Worm (Caenorhabditis elegans) whole organism, early embryonic: ENCODE data around the gene mxl-1.

ENCODE experiments used
- B0310.2 ChIP-seq: sonication (generic microtip); optimal IDR thresholded peaks from 2 replicates; lab custom pipeline; 2016; ENCODE audit warnings: mild to moderate bottlenecking, missing genetic modification characterization, missing compliant biosample characterization
- F13C5.2 ChIP-seq: sonication (generic microtip); optimal IDR thresholded peaks from 2 replicates; lab custom pipeline; 2017; ENCODE audit warnings: mild to moderate bottlenecking, missing genetic modification characterization, inconsistent platforms, missing compliant biosample characterization
- aly-1 ChIP-seq: sonication (generic microtip); optimal IDR thresholded peaks from 2 replicates; lab custom pipeline; 2016; ENCODE audit warnings: missing genetic modification characterization, missing compliant biosample characterization
- ama-1 ChIP-seq: fragments of 150-350 bp; optimal IDR thresholded peaks from 2 replicates; lab custom pipeline; 2014
- ceh-13 ChIP-seq: fragments of 200-800 bp; sonication (Bioruptor generic); optimal IDR thresholded peaks from 2 replicates; lab custom pipeline; 2018; ENCODE audit warnings: mild to moderate bottlenecking, missing genetic modification characterization, missing compliant biosample characterization
- ceh-36 ChIP-seq: sonication (generic microtip); optimal IDR thresholded peaks from 2 replicates; lab custom pipeline; 2016; ENCODE audit warnings: missing genetic modification characterization, inconsistent platforms, missing compliant biosample characterization
- ets-7 ChIP-seq: sonication (generic microtip); optimal IDR thresholded peaks from 2 replicates; lab custom pipeline; 2016; ENCODE audit warnings: missing genotype, missing genetic modification characterization, missing compliant biosample characterization
- flt-1 ChIP-seq: fragments of 200-800 bp; sonication (Bioruptor generic); IDR thresholded peaks from 2 replicates; pipeline ENCODE4 v1.3.6; 2022; ENCODE audit warnings: missing genetic modification characterization, missing compliant biosample characterization
- hmbx-1 ChIP-seq: sonication (generic microtip); optimal IDR thresholded peaks from 2 replicates; lab custom pipeline; 2016; ENCODE audit warnings: mild to moderate bottlenecking, missing genetic modification characterization, missing compliant biosample characterization
- hmg-4 ChIP-seq: fragments of 200-800 bp; sonication (Bioruptor generic); optimal IDR thresholded peaks from 2 replicates; lab custom pipeline; 2018; ENCODE audit warnings: mild to moderate bottlenecking, missing genetic modification characterization, missing compliant biosample characterization
- hnd-1 ChIP-seq: sonication (generic microtip); optimal IDR thresholded peaks from 2 replicates; lab custom pipeline; 2016; ENCODE audit warnings: missing genetic modification characterization, missing compliant biosample characterization
- pes-1 ChIP-seq: fragments of 200-800 bp; sonication (Bioruptor generic); IDR thresholded peaks from 2 replicates; pipeline ENCODE4 v1.3.6; 2022; ENCODE audit warnings: missing genetic modification reagents, missing genetic modification characterization, missing compliant biosample characterization
- scrt-1 ChIP-seq: fragments of 200-800 bp; sonication (Bioruptor generic); IDR thresholded peaks from 2 replicates; pipeline ENCODE4 v1.3.6; 2022; ENCODE audit warnings: missing genetic modification characterization, missing compliant biosample characterization
- sea-1 ChIP-seq: fragments of 200-800 bp; sonication (Bioruptor generic); conservative IDR thresholded peaks from 2 replicates; pipeline ENCODE4 v1.3.6; 2022; ENCODE audit warnings: missing genetic modification characterization, missing compliant biosample characterization
- tbx-11 ChIP-seq: fragments of 200-800 bp; sonication (Bioruptor generic); IDR thresholded peaks from 2 replicates; pipeline ENCODE4 v1.3.6; 2022; ENCODE audit warnings: missing genetic modification characterization, missing compliant biosample characterization
- tbx-37 ChIP-seq: fragments of 200-800 bp; sonication (Bioruptor generic); conservative IDR thresholded peaks from 2 replicates; pipeline ENCODE4 v1.3.6; 2022; ENCODE audit warnings: missing genetic modification reagents, missing genetic modification characterization, missing compliant biosample characterization
- tra-4 ChIP-seq: sonication (generic microtip); optimal IDR thresholded peaks from 2 replicates; lab custom pipeline; 2017; ENCODE audit warnings: missing genetic modification characterization, missing compliant biosample characterization

mxl-1 gene

DNA sequence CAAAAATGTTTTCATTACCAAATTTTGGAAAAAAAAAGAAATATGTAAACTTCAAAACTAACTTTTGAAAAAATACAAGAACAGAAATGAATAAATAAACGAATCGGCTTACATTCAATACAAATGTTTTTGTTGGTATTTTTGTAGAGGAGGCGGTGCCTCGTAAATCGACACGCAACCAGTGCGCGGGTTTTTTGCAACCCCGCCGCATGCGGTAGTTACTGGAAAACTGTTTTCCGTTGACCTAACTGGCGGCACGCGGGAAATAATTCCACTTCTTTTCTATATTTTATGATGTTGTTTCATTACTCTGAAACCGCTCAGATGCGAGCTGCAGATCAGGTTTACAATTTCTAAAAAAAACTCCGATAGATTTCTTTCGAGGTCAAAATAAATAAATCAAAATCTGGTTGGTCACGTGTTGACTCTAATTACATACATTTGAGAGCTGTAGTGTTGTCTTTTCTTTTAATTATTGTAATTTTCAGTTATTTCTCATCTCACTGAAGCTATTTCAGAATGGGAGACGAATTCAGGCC is 5.4 kb upstream of the mxl-1 start, which contains the start of the genes dvc-1 and ima-1:
Gene dvc-1, minus strand, starts transcription at position 145 of the 539 bp plus-strand sequence.
Gene ima-1, plus strand, starts transcription at position 489 of the 539 bp plus-strand sequence.
- TF ChIP-seq aly-1 (tag; lab: Kevin White, UChicago) (no peak), tra-4 (tag; lab: Kevin White, UChicago) (no peak), ceh-36 (tag; lab: Kevin White, UChicago) (peak; percentile 69), hnd-1 (tag; lab: Kevin White, UChicago) (peak; percentile 43), scrt-1 (peak; percentile 55; the same call in 1 of the 2 replicates), flt-1 (GFP tag; lab: Robert Waterston, UW) (peak; percentile 76), tbx-37 (GFP tag; lab: Robert Waterston, UW) (peak; percentile 74), hmg-4 (GFP tag; lab: Kevin White, UChicago) (peak; percentile 50), ceh-13 (GFP tag; lab: Kevin White, UChicago) (peak; percentile 65), hmbx-1 (tag; lab: Kevin White, UChicago) (peak; percentile 12), sea-1 (peak; percentile 75), tbx-11 (peak; percentile 69; the same call in 1 of the 2 replicates), pes-1 (GFP tag; lab: Robert Waterston, UW) (no peak), B0310.2 (tag; lab: Kevin White, UChicago) (no peak), ets-7 (peak; percentile 0), ama-1 (no peak), F13C5.2 (tag; lab: Kevin White, UChicago) (peak; percentile 90)

ce11 chrV:11241580-11241979 is 3.1 kb upstream of the mxl-1 start, which contains the start of gene pgap-1:
Gene pgap-1, plus strand, starts transcription at chrV:11241880.
- TF ChIP-seq ceh-36 (tag; lab: Kevin White, UChicago): no peak

DNA sequence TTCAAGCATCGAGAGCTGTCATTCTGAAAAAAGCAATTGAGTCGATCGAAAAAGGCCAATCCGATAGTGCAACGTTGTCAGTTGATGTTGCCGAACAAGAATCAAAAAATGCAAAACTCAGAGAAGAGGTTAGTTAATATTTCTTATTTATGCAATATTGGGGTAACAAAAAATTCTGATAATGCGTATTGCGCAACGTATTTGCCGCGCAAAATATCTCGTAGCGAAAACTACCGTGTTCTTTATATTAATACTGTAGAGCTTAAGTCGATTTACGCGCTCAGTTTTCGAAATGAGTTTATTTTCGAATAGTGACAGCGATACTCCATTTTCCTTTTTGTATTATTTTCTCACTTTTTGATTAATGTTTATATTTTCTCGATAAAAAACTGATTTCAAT is 390 bp downstream of the mxl-1 start:
- TF ChIP-seq F13C5.2 (tag; lab: Kevin White, UChicago): no peak
- no peak for TF ChIP-seq hnd-1 (tag; lab: Kevin White, UChicago)
- no peak for TF ChIP-seq ama-1
- no peak for TF ChIP-seq sea-1
- no peak for TF ChIP-seq tbx-11
- TF ChIP-seq scrt-1: no peak
- no peak for TF ChIP-seq ets-7
- no peak for TF ChIP-seq ceh-13 (GFP tag; lab: Kevin White, UChicago)

ce11 chrV:11247846-11248245 is 3.2 kb downstream of the mxl-1 start, which contains the start of gene mam-4:
Gene mam-4, plus strand, starts transcription at chrV:11248146.
- no peak for TF ChIP-seq ceh-36 (tag; lab: Kevin White, UChicago)
- TF ChIP-seq pes-1 (GFP tag; lab: Robert Waterston, UW): no peak
- no peak for TF ChIP-seq sea-1
- TF ChIP-seq tbx-37 (GFP tag; lab: Robert Waterston, UW): no peak
- TF ChIP-seq flt-1 (GFP tag; lab: Robert Waterston, UW): no peak
- TF ChIP-seq hnd-1 (tag; lab: Kevin White, UChicago): no peak
- no peak for TF ChIP-seq tbx-11
- TF ChIP-seq F13C5.2 (tag; lab: Kevin White, UChicago): no peak
- no peak for TF ChIP-seq ets-7
- TF ChIP-seq aly-1 (tag; lab: Kevin White, UChicago): no peak
- no peak for TF ChIP-seq tra-4 (tag; lab: Kevin White, UChicago)
- no peak for TF ChIP-seq ceh-13 (GFP tag; lab: Kevin White, UChicago)
- no peak for TF ChIP-seq hmbx-1 (tag; lab: Kevin White, UChicago)
- TF ChIP-seq scrt-1: no peak

DNA sequence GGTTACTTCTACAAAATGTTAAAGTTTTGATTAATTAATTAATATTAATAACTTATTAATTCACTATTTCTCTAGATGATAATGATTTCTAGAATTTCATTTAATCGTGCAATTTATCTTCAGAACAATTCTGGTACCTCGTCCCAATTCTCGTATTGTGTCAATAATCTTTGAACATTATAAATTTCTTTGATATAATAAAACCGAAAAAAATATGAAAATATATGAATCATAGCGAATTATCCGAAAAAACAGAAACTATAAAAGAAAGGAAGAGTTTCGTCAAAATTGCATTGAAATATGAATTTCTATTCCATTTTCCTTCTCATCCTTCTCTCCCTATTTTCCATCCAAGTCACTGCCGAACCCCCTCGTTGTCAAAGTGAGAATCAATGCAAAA is 6.1 kb downstream of the mxl-1 start, which contains the start of gene T19B10.12:
Gene T19B10.12, plus strand, starts transcription at position 301 of the 400 bp plus-strand sequence.
- no peak for TF ChIP-seq sea-1
- no peak for TF ChIP-seq scrt-1
- TF ChIP-seq ets-7: no peak
- no peak for TF ChIP-seq hnd-1 (tag; lab: Kevin White, UChicago)
- TF ChIP-seq aly-1 (tag; lab: Kevin White, UChicago): no peak
- TF ChIP-seq ceh-13 (GFP tag; lab: Kevin White, UChicago): no peak
- no peak for TF ChIP-seq F13C5.2 (tag; lab: Kevin White, UChicago)
- no peak for TF ChIP-seq tbx-11
- TF ChIP-seq pes-1 (GFP tag; lab: Robert Waterston, UW): no peak
- TF ChIP-seq B0310.2 (tag; lab: Kevin White, UChicago): no peak
- TF ChIP-seq ceh-36 (tag; lab: Kevin White, UChicago): no peak
- TF ChIP-seq ama-1: no peak
- no peak for TF ChIP-seq hmg-4 (GFP tag; lab: Kevin White, UChicago)
- no peak for TF ChIP-seq tra-4 (tag; lab: Kevin White, UChicago)
- TF ChIP-seq tbx-37 (GFP tag; lab: Robert Waterston, UW): no peak
- no peak for TF ChIP-seq flt-1 (GFP tag; lab: Robert Waterston, UW)
- TF ChIP-seq hmbx-1 (tag; lab: Kevin White, UChicago): no peak

ce11 chrV:11251798-11252197 is 7.2 kb downstream of the mxl-1 start:
- TF ChIP-seq B0310.2 (tag; lab: Kevin White, UChicago) (no peak), ceh-36 (tag; lab: Kevin White, UChicago) (no peak), F13C5.2 (tag; lab: Kevin White, UChicago) (no peak), ets-7 (no peak), hnd-1 (tag; lab: Kevin White, UChicago) (no peak), ama-1 (no peak), tbx-37 (GFP tag; lab: Robert Waterston, UW) (no peak), aly-1 (tag; lab: Kevin White, UChicago) (no peak), ceh-13 (GFP tag; lab: Kevin White, UChicago) (no peak), flt-1 (GFP tag; lab: Robert Waterston, UW) (no peak), tbx-11 (no peak), tra-4 (tag; lab: Kevin White, UChicago) (no peak), pes-1 (GFP tag; lab: Robert Waterston, UW) (no peak), sea-1 (no peak), hmbx-1 (tag; lab: Kevin White, UChicago) (no peak), hmg-4 (GFP tag; lab: Kevin White, UChicago) (no peak)

- no peak for TF ChIP-seq F13C5.2 (tag; lab: Kevin White, UChicago)
- TF ChIP-seq ceh-36 (tag; lab: Kevin White, UChicago): no peak
- TF ChIP-seq aly-1 (tag; lab: Kevin White, UChicago): no peak
Measured at ce11 chrV:11252429-11252828, 7.8 kb downstream of the mxl-1 start, which contains the start of gene srsx-33. Gene srsx-33, minus strand, starts transcription at chrV:11252529.
